Worm (Caenorhabditis elegans) whole organism, late embryonic: Measurements from ENCODE around the gene T28A11.16.

Experiments used
- ceh-31 ChIP-seq: sonication (generic microtip); optimal IDR thresholded peaks from 2 replicates; lab custom pipeline; 2016; ENCODE audit warnings: missing genetic modification characterization, missing compliant biosample characterization
- elt-2 ChIP-seq: sonication (generic microtip); optimal IDR thresholded peaks from 2 replicates; lab custom pipeline; 2016; ENCODE audit warnings: missing genetic modification reagents, missing genetic modification characterization, missing compliant biosample characterization
- eyg-1 ChIP-seq: sonication (generic microtip); optimal IDR thresholded peaks from 2 replicates; lab custom pipeline; 2016; ENCODE audit warnings: missing genotype, missing genetic modification characterization, missing compliant biosample characterization
- hlh-8 ChIP-seq: sonication (generic microtip); optimal IDR thresholded peaks from 2 replicates; lab custom pipeline; 2016; ENCODE audit warnings: missing genotype, missing genetic modification characterization, missing compliant biosample characterization
- nfya-1 ChIP-seq: sonication (generic microtip); optimal IDR thresholded peaks from 2 replicates; lab custom pipeline; 2017; ENCODE audit warnings: missing genetic modification characterization, mild to moderate bottlenecking, missing compliant biosample characterization, antibody characterized with exemption, moderate library complexity
- nhr-11 ChIP-seq: fragments of 150-350 bp; optimal IDR thresholded peaks from 2 replicates; lab custom pipeline; 2014; ENCODE audit warnings: missing biosample characterization, missing genetic modification characterization
- pqm-1 ChIP-seq: sonication (generic microtip); optimal IDR thresholded peaks from 2 replicates; lab custom pipeline; 2016; ENCODE audit warnings: missing genetic modification characterization, missing compliant biosample characterization
- tbx-2 ChIP-seq: sonication (generic microtip); optimal IDR thresholded peaks from 2 replicates; lab custom pipeline; 2016; ENCODE audit warnings: missing genetic modification characterization, missing compliant biosample characterization
- zip-5 ChIP-seq: sonication (generic microtip); optimal IDR thresholded peaks from 2 replicates; lab custom pipeline; 2016; ENCODE audit warnings: missing genetic modification characterization, missing compliant biosample characterization

ce11 chrV:3299437-3299836, 40.4 kb upstream of the T28A11.16 start:
- TF ChIP-seq eyg-1 (tag; lab: Kevin White, UChicago): no peak
- no peak for TF ChIP-seq pqm-1 (tag; lab: Kevin White, UChicago)
- TF ChIP-seq tbx-2 (tag; lab: Kevin White, UChicago): no peak
- no peak for TF ChIP-seq nhr-11 (tag; lab: Kevin White, UChicago)
- no peak for TF ChIP-seq elt-2 (tag; lab: Kevin White, UChicago)
- TF ChIP-seq hlh-8 (tag; lab: Kevin White, UChicago): no peak
- no peak for TF ChIP-seq ceh-31 (tag; lab: Kevin White, UChicago)
- no peak for TF ChIP-seq nfya-1 (tag; lab: Kevin White, UChicago)
- TF ChIP-seq zip-5 (tag; lab: Kevin White, UChicago): no peak
